Worm (Caenorhabditis elegans): ENCODE measurements around the gene clec-156.

The clec-156 gene

DNA sequence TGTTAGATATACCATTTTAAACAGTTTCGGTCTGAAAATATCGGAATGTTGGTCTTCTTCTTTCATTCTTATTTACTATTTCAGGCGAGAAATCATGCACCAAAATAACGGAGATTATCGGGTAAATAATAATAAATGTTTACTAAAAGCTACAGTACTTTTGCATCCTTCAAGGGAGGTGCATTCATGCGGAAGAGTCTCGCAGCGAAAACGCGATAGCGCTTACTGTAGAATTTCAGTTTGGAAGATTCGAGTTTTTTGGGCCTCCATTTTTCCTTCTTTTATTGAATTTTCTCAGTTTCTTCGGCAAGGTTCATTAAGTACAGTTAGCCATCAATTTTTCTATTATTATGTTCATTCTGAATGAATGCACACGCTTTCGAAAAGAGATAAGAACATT lies 14.0 kb upstream of the clec-156 start, which contains the start of gene C35D10.7:
Gene C35D10.7 (plus strand): TSS at position 85 of the 400 bp plus-strand sequence.
- TF ChIP-seq unc-62 (GFP tag; optimal IDR thresholded peaks at IDR 0.05): no peak

DNA sequence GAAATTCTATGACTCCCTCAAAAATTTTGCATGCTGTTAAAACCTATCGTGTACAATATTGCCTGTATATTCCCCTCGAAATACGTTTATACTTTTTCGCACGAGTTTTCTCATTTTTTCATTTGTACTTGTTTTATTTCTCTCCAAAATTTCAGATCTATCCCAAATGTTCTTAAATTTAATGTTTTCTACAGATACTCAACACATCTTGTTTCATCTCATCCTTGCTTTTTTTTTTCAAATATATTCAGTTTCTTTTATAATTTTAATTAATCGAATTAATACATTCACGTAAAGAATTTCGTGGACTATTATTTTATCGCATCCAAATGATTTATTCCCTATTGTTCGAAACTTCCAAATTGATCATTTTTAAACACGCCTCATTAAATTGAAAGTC lies 12.8 kb upstream of the clec-156 start, which contains the start of gene C35D10.8:
Gene C35D10.8 (plus strand): TSS at position 301 of the 400 bp plus-strand sequence.
- TF ChIP-seq unc-62 (GFP tag; optimal IDR thresholded peaks at IDR 0.05): no peak

DNA sequence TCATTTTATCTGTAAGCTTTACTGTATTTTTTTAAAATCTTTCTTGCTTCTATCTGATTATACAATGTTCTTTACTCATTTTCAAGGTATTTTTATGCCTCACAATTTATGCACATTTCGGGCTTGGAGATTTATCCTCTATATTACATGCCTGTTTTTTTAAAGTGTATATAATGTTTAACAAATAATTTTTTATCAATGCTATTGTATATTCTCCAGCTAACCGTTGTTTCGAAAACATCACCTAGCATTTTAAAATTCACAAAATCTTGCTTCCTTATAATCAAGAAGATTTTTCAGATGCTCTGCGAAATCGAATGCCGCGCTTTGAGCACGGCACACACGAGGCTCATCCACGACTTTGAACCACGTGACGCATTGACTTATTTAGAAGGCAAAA lies 10.0 kb upstream of the clec-156 start, which contains the start of gene ced-4:
Gene ced-4 (plus strand): TSS at position 301 of the 400 bp plus-strand sequence.
- no peak for TF ChIP-seq unc-62 (GFP tag; optimal IDR thresholded peaks at IDR 0.05)

DNA sequence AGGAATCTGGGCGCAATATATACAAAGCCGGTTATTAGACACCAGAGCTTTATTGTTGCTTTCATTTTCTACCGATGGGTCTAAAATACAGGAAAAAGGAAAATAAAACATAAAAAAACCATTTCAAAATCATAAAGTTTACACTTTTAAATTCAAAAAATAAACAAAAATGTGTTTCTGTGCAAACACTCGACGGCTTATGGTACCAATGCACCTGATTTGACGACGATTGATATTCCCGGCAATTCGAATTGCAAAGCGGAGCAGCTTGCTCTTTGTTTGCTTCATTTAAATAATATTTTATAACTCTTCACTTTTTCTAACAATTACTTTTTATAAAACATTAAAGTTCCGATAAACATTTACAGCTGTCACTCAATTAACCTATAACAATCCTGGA lies 8.1 kb upstream of the clec-156 start, which contains the start of gene F26A1.1:
Gene F26A1.1 (plus strand): TSS at position 369 of the 400 bp plus-strand sequence.
- TF ChIP-seq unc-62 (GFP tag; optimal IDR thresholded peaks at IDR 0.05): no peak

DNA sequence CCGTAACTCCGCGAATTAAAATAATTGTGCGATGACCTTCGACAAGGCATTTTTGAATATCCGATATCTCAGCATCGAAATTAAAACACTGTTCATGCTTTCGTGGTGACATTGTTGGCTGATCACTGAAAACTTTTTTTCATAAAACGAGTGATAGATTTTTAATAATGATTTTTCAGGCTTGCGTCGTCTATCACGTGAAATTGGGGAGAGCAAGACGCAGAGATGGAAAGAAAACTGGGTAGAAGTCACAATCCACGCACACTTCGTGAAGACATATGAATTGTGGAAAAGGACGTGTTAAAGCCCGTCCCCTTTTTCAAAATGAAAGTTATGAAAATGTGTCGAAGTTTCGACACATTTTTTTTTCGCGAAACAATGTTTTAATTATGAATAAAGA lies 7.7 kb upstream of the clec-156 start, which contains the start of gene nonu-1:
Gene nonu-1 (minus strand): TSS at position 169 of the 400 bp plus-strand sequence.
- TF ChIP-seq unc-62 (GFP tag; optimal IDR thresholded peaks at IDR 0.05): no peak

DNA sequence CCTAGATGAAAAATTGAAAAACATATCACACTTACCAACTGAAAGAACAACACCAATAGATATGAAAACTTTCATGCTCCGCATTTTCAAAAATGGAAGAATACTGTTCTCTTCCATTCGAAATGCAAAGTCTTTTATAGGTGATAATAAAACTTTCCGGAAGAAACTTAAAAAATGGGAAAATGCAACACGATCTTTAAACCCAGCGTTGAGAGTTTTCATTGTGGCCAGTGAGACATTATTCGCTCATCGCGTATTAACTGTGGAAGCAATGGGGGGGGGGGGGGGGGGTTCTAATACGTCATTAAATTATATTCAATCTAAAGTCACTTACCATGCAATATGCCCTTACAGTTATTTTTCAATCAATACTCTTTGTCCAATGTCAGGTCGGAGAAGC lies 2.3 kb upstream of the clec-156 start, which contains the start of the genes clec-157 and fkh-5:
Gene clec-157 (minus strand): TSS at position 101 of the 400 bp plus-strand sequence.
Gene fkh-5 (plus strand): TSS at position 336 of the 400 bp plus-strand sequence.
- no peak for TF ChIP-seq unc-62 (GFP tag; optimal IDR thresholded peaks at IDR 0.05)

DNA sequence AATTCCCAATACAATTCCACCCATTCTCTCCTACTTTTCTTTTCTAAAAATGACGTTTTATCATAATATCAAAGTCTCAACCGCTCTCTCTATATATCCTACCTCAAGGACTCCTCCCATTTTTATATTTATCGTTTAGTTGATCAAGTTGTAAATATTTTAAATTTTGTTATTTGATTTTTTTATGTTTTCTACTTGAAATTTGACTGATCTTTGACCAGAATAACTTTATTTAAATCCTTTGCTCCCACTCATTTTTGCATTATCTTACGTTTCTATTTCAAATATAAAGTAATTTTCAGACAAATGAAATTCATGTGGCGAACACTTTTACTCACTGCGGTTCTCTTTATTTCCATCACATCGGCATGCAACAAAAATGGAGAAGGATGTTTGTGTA lies 4.6 kb downstream of the clec-156 start, which contains the start of the genes acbp-7 and F26A1.19:
Gene acbp-7 (plus strand): TSS at position 301 of the 400 bp plus-strand sequence.
Gene F26A1.19 (plus strand): TSS at position 303 of the 400 bp plus-strand sequence.
- TF ChIP-seq unc-62 (GFP tag; optimal IDR thresholded peaks at IDR 0.05): no peak

DNA sequence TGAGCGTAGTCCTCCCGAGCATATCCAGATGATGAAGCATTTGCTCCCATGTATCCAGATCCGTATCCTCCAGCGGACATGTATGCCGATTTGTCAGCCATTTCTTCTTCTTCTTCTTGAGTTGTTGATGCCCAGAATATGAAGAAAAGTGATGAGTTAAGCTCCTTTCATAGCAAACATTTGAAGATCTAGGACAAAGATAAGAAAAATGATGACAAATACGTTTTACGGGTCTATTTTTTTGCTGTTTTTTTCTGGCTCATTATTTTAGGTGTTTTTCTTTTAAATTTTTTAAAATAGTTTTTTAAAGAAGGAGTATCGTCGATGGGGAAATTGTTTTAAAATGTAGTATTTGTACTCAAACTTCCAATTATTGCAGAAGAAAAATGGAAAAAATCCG lies 11.9 kb downstream of the clec-156 start, which contains the start of gene nspd-9:
Gene nspd-9 (minus strand): TSS at position 101 of the 400 bp plus-strand sequence.
- no peak for TF ChIP-seq unc-62 (GFP tag; optimal IDR thresholded peaks at IDR 0.05)

DNA sequence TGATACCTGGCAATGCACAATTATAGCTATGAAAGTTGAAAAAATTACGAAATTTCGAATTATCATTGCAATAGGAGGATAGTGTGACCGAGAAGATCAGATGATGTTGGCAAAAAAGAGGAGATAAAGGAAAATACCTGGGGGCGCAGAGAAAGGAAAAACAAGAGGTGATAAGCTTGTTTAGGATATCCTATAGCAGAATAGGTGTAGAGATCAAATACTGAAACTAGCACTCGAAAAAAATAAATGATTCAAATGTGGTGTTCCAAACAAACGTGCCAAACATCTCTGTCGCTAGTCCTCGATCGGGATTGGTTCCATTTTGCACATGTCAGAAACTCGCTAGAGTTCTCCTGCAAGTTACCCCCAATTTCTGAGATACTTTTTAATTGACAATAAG lies 12.6 kb downstream of the clec-156 start, which contains the start of gene F26A1.9:
Gene F26A1.9 (minus strand): TSS at position 101 of the 400 bp plus-strand sequence.
- no peak for TF ChIP-seq unc-62 (GFP tag; optimal IDR thresholded peaks at IDR 0.05)

DNA sequence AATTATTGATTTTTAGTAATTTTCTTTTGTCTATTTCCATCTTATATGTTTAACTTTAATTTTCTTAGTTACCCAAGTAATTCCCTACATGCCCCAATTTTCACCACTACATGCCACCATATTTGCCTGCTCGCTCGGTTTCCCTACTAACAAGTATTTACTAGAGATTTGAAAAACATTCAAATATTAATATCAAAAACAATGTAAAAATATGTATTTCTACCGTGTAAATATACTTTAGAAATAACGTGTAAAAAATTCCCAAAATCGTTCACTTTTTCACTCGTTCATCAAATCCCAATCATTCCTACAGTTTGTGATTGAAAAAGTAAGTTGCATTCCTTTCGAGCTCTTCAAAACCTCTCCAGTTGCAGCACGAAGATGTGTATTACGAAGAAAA lies 15.5 kb downstream of the clec-156 start, which contains the start of gene F26A1.3:
Gene F26A1.3 (plus strand): TSS at position 301 of the 400 bp plus-strand sequence.
- no peak for TF ChIP-seq unc-62 (GFP tag; optimal IDR thresholded peaks at IDR 0.05)

DNA sequence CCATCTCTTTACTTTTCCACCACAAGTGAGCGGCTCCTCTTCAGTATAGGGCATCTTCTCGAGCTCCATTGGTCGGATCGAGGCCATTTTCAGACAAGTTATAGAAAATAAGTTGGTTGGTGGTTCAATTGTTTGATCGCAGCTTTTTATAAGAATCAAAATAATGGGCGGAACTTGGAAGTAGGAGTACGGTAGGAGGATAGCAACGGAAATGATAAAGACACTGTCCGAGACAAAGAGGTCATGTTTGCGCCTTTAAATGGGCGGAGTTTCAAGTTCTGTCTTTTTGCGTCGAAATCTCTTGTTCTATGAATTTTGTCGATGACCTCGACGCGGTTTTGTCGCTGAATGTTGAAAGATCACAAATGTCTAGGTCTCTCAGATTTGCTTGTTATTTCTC lies 19.9 kb downstream of the clec-156 start, which contains the start of gene F26A1.8:
Gene F26A1.8 (minus strand): TSS at position 101 of the 400 bp plus-strand sequence.
- TF ChIP-seq unc-62 (GFP tag; optimal IDR thresholded peaks at IDR 0.05): no peak

DNA sequence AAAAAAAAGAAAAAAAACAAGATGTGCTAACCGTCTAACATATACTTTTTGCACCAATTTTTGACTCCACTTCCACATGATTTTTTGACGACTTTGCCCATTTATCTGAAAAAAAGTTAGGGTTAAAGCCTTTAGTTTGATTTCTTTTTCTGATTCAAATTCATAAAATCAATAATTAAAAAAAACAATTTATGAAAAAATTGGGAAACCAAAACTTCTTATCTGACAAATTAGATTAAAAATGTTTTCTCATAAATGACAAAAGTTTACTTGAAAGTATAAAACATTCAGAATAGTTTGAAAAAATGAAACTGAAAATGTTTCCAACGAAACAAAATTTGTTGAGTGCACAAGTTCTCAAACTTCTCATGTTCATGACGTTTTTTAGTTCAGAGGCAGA lies 22.2 kb downstream of the clec-156 start, which contains the start of gene F26A1.7:
Gene F26A1.7 (minus strand): TSS at position 101 of the 400 bp plus-strand sequence.
- no peak for TF ChIP-seq unc-62 (GFP tag; optimal IDR thresholded peaks at IDR 0.05)

DNA sequence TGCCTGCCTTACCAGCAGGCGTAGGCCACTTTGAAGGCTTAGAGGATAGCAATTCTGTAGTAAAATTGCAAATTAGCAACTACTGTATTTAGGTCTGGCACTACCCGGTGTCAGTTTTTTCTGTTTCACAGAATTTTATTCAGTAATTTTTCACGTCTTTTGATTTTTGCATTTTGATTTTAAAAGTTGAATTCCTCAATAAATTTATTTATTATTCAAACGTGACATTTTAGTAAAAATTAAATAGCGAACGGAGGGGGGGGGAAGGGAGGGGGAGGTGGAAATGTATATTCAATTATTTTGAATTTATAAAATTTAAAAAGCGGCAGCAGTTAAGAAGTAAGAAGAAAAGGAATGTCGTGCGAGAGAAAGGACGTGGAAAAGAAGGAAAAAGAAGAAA lies 24.8 kb downstream of the clec-156 start, which contains the start of gene F26A1.4:
Gene F26A1.4 (plus strand): TSS at position 301 of the 400 bp plus-strand sequence.
- no peak for TF ChIP-seq unc-62 (GFP tag; optimal IDR thresholded peaks at IDR 0.05)

DNA sequence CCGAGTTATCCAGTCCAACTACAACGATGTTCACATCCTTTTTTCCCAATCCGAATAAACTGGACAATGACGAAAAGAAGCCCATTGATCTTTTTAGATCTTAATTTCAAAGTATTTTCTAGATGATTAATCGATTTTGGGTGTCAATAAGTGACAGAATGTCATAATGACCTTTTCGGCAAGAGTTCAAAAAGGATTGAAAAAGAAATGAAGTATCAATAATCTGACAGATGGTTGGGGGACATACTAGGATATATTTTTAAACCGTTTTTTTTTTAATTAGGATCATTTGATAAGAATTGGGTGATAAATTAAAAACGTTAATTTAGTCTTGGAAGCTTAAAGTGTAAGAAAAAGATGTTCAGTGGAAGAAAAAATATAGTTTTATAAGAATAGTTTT lies 27.3 kb downstream of the clec-156 start, which contains the start of gene arl-6:
Gene arl-6 (minus strand): TSS at position 101 of the 400 bp plus-strand sequence.
- no peak for TF ChIP-seq unc-62 (GFP tag; optimal IDR thresholded peaks at IDR 0.05)

DNA sequence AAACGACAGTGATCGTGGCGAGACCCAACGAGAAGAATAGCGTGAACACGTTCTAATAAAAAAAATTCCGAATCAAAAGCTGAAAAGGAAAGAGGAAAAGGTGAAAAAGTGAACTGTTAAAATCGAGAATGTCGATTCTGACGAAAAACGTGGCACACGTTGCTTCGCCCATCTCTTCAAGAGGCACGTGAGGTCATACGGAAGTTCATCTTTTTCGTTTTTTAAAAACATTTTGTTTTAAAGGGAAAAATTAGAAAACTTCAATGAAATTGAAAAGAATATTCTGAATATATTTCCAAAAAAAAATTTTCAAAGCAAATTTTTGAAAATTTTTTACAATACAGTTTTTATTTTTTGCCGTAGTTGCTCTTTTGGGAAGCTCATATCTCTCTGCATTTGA lies 30.9 kb downstream of the clec-156 start, which contains the start of gene C38D4.7:
Gene C38D4.7 (minus strand): TSS at position 101 of the 400 bp plus-strand sequence.
- TF ChIP-seq unc-62 (GFP tag; optimal IDR thresholded peaks at IDR 0.05): no peak

DNA sequence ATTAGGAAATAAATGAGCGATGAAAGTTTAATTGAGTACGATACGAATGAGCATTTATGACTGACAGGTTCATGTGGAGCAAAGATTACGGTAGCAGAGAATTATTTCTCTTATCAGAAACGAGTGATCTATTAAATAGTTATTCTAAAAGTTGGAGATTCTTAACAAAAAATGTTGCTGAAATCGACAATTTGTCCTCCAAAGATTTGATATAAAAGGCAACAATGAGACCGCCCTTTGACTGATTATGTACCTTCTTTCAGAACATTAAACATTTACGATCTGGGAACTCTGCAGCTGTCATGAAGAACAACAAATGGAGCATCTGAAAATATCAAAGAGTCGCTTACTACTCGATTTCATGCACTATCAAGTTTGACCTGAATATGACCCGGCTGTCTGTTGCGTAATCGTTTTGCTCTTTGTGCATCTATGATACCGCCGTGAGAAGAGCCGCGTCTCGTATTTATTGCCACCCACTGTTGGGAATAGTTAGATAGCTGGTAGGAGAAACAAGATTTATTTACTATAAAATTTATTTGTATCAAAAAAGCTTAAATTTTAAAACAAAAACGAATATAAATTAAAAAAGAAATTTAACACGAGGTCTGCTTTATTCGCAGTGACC lies 32.4 kb downstream of the clec-156 start, which contains the start of gene pal-1:
Gene pal-1 (minus strand): TSS at position 51 of the 628 bp plus-strand sequence.
- no peak for TF ChIP-seq unc-62 (GFP tag; optimal IDR thresholded peaks at IDR 0.05)

Measured in whole organism, dauer.